Fruit fly (Drosophila melanogaster) Kc167 (cell line): ENCODE measurements around the gene CG43290.

Source experiments
- Myc ChIP-seq: fragments of >200 bp; optimal IDR thresholded peaks from 2 replicates; lab custom pipeline; 2017; ENCODE audit warnings: missing external identifiers
- Sin3A ChIP-seq: fragments of >200 bp; optimal IDR thresholded peaks from 2 replicates; lab custom pipeline; 2018; ENCODE audit warnings: missing external identifiers
- h ChIP-seq: fragments of >200 bp; optimal IDR thresholded peaks from 3 replicates; lab custom pipeline; 2018; ENCODE audit warnings: missing external identifiers
- insv ChIP-seq: fragments of >200 bp; optimal IDR thresholded peaks from 3 replicates; lab custom pipeline; 2018; ENCODE audit warnings: missing external identifiers
- psq ChIP-seq: fragments of >200 bp; optimal IDR thresholded peaks from 2 replicates; lab custom pipeline; 2017; ENCODE audit warnings: missing external identifiers
- ttk ChIP-seq: sonication (Bioruptor generic); optimal IDR thresholded peaks from 2 replicates; lab custom pipeline; 2017; ENCODE audit warnings: missing external identifiers

Gene CG43290

DNA sequence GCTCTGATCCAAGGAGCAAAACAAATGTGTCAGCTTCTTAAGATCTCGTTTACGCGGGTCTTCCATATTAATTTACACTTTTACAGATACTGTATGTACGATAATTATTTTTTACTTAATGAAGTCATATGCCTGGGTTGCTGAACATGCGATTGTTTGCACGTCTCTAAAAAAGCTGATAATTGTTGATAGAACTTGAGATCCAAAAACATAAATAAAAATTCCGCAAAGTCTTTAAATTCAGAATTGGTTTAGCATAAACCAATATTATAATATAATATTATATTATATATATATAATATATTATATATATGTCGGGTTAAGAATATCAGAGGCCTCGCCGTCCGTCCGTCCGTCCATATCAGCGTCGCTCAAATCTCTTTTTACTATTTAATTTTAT is at the start of gene CG43290:
TSS of gene CG43290 (minus strand) at position 101 of the 400 bp plus-strand sequence.
- TF ChIP-seq ttk (lab: Kevin White, UChicago), result no peak
- no peak for TF ChIP-seq psq (lab: Kevin White, UChicago)
- TF ChIP-seq Sin3A, result no peak
- no peak for TF ChIP-seq h (lab: Kevin White, UChicago)
- TF ChIP-seq insv (lab: Kevin White, UChicago), result no peak
- TF ChIP-seq Myc (lab: Kevin White, UChicago), result no peak

- no peak for TF ChIP-seq ttk (lab: Kevin White, UChicago)
- TF ChIP-seq Myc (lab: Kevin White, UChicago), result no peak
- TF ChIP-seq Sin3A, result no peak
- TF ChIP-seq insv (lab: Kevin White, UChicago), result no peak
- TF ChIP-seq psq (lab: Kevin White, UChicago), result no peak
- TF ChIP-seq h (lab: Kevin White, UChicago), result no peak
Measured at dm6 chr3R:7394047-7394446, 44.7 kb upstream of the CG43290 start.

DNA sequence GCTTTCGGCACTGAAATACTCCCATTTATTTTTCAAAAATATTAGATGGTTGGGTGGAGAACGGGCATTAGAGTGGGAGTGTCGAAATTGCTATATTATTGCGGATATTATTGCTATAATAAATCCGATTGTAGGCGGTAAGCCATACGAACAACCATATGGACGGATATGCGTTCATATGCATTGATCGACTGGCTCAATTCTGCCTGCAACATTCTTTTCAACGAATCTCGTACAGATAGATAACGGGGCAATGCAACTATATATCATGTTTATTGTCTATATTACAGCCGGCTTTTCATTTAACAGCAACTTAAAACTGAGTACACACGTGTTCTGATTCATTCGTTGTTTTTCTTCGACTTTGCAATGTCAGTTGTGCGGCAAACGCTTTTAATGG is 41.8 kb upstream of the CG43290 start, which contains the start of gene CG42650:
TSS of gene CG42650 (plus strand) at position 301 of the 400 bp plus-strand sequence.
- TF ChIP-seq ttk (lab: Kevin White, UChicago), result no peak
- TF ChIP-seq h (lab: Kevin White, UChicago), result no peak
- TF ChIP-seq psq (lab: Kevin White, UChicago), result no peak
- TF ChIP-seq insv (lab: Kevin White, UChicago), result no peak
- no peak for TF ChIP-seq Myc (lab: Kevin White, UChicago)
- no peak for TF ChIP-seq Sin3A

dm6 chr3R:7369205-7369604 is 19.9 kb upstream of the CG43290 start, which contains the start of gene MstProx:
Gene MstProx, minus strand, starts transcription at chr3R:7369305.
- TF ChIP-seq Sin3A (no peak), psq (lab: Kevin White, UChicago) (no peak), Myc (lab: Kevin White, UChicago) (no peak), ttk (lab: Kevin White, UChicago) (no peak), h (lab: Kevin White, UChicago) (no peak), insv (lab: Kevin White, UChicago) (no peak)

DNA sequence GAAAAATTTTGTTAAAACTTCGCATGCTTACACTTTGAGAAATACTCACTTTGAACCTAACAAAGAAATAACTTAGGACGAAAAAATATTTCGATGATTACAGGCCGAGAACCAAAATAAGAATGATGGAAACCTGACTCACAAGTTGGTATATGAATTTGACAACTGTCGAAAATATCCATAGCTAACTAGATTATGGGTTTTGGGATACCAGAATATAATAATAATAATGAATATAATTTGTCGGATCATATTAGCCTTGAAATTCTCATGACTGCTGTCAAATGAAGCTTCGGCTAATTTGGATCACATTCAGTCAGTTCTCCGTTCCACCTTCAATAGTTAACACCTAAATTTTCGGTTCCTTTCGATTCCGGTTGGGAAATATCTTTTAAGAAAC is 16.2 kb upstream of the CG43290 start, which contains the start of the genes Mst84Db and Mst84Da:
TSS of gene Mst84Db (minus strand) at position 101 of the 400 bp plus-strand sequence.
TSS of gene Mst84Da (plus strand) at position 324 of the 400 bp plus-strand sequence.
- no peak for TF ChIP-seq h (lab: Kevin White, UChicago)
- TF ChIP-seq Myc (lab: Kevin White, UChicago), result no peak
- TF ChIP-seq Sin3A, result no peak
- TF ChIP-seq psq (lab: Kevin White, UChicago), result no peak
- no peak for TF ChIP-seq ttk (lab: Kevin White, UChicago)
- no peak for TF ChIP-seq insv (lab: Kevin White, UChicago)

DNA sequence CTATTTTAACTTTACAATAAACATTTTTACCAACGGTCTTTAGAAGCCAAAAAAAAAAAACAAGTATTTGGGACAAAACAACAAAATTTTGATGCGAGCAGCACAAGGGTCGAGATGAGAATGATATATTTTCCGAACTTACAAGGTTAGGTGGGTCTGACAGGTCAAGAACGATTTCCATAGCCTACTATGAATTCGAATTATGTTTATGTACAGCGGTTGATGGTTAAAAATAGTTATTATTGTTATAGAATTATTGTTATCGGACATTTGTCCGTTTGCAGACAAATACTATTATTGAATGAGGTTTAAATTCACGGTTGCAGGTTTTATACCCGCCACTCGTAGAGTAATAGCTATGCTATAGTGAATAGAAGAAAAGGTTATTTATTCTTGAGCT is 15.2 kb upstream of the CG43290 start, which contains the start of gene Mst84Dc:
TSS of gene Mst84Dc (minus strand) at position 101 of the 400 bp plus-strand sequence.
- TF ChIP-seq insv (lab: Kevin White, UChicago), result no peak
- no peak for TF ChIP-seq h (lab: Kevin White, UChicago)
- TF ChIP-seq Sin3A, result no peak
- no peak for TF ChIP-seq Myc (lab: Kevin White, UChicago)
- TF ChIP-seq psq (lab: Kevin White, UChicago), result no peak
- TF ChIP-seq ttk (lab: Kevin White, UChicago), result no peak

- no peak for TF ChIP-seq h (lab: Kevin White, UChicago)
- TF ChIP-seq ttk (lab: Kevin White, UChicago), result no peak
- no peak for TF ChIP-seq insv (lab: Kevin White, UChicago)
- no peak for TF ChIP-seq psq (lab: Kevin White, UChicago)
- no peak for TF ChIP-seq Sin3A
- TF ChIP-seq Myc (lab: Kevin White, UChicago), result no peak
Measured at dm6 chr3R:7363673-7364072, 14.3 kb upstream of the CG43290 start, which contains the start of gene Mst84Dd. Gene Mst84Dd, minus strand, starts transcription at chr3R:7363773.

DNA sequence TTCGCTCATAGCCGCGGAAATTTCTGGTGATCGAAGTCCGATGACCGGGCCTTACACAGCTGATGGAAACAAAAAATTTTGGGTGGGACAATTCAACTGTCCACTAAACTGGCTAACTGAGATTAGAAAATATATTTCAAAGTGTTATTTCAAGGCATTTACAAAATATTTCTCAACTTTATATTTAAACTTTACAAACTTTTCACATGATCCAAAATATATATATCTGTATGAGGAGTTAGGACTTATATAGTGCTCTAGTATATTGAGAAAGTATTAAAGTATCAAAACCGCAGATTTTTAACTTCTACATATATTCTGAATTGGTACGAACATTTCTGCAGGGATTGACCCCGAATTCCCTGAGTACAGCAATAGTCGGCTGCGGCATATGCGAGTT is 12.7 kb upstream of the CG43290 start, which contains the start of gene CG17944:
TSS of gene CG17944 (minus strand) at position 101 of the 400 bp plus-strand sequence.
- TF ChIP-seq Myc (lab: Kevin White, UChicago) (no peak), ttk (lab: Kevin White, UChicago) (no peak)

- TF ChIP-seq h (lab: Kevin White, UChicago) (peak; percentile 70), ttk (lab: Kevin White, UChicago) (no peak), Sin3A (no peak)
Measured at dm6 chr3R:7346445-7346844, 2.9 kb downstream of the CG43290 start, which contains the start of gene nxf4. Gene nxf4, plus strand, starts transcription at chr3R:7346730.

dm6 chr3R:7344769-7345168 is 4.6 kb downstream of the CG43290 start, which contains the start of gene CG31496:
Gene CG31496, plus strand, starts transcription at chr3R:7345069.
- TF ChIP-seq ttk (lab: Kevin White, UChicago), result no peak

DNA sequence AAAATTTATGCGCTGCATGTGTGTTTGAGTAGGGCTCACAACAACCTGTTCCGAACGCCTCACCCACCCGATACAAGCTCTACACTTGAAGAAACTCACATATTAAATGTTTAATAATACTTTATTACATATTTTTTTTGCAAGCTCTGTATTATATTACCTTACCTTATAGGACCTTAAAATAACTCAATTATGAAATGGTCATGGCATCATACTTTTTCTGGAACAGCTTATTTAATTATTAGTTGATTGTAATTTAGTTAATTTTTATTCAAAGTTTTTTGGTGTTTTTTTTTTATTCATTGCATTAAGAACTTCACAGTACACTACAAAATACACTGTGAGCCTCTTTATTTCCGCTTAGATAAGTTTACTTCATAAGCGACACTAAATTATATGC is 12.9 kb downstream of the CG43290 start:
- no peak for TF ChIP-seq Sin3A
- no peak for TF ChIP-seq Myc (lab: Kevin White, UChicago)
- TF ChIP-seq psq (lab: Kevin White, UChicago), result no peak
- no peak for TF ChIP-seq ttk (lab: Kevin White, UChicago)

dm6 chr3R:7334613-7335012 is 14.7 kb downstream of the CG43290 start:
- TF ChIP-seq Sin3A, result no peak
- TF ChIP-seq h (lab: Kevin White, UChicago), result no peak
- TF ChIP-seq psq (lab: Kevin White, UChicago), result no peak
- no peak for TF ChIP-seq ttk (lab: Kevin White, UChicago)
- no peak for TF ChIP-seq Myc (lab: Kevin White, UChicago)
- TF ChIP-seq insv (lab: Kevin White, UChicago), result no peak
